Worm (Caenorhabditis elegans) whole organism, dauer: ENCODE results near the gene cdc-37.

Experiments
- unc-62 ChIP-seq: sonication (generic microtip); optimal IDR thresholded peaks from 2 replicates; lab custom pipeline; 2017; ENCODE audit warnings: missing biosample characterization, missing genetic modification reagents, missing genetic modification characterization

Gene cdc-37

DNA sequence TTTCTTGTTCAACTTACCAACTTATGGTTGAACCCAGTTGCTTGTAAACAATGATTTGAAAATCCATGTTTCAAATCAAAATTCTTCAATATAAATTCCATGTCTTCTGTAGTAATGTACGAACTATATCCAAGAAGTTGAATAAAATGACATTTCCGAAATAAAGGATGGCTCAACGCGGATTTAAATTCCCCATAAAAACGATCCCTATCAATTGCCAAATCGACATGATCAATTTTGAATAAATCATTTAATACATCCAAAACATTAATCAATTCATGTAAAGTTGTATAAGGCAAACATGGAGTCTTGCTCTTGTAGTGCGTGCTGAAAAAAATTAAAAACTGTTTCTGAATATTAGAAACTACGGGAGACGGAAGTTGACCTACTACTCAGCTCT, 10.7 kb upstream of the cdc-37 start, which contains the start of gene W08F4.10:
Gene W08F4.10, minus strand, starts transcription at position 101 of the 400 bp plus-strand sequence.
- TF ChIP-seq unc-62 (GFP tag; lab: Kevin White, UChicago): no peak

DNA sequence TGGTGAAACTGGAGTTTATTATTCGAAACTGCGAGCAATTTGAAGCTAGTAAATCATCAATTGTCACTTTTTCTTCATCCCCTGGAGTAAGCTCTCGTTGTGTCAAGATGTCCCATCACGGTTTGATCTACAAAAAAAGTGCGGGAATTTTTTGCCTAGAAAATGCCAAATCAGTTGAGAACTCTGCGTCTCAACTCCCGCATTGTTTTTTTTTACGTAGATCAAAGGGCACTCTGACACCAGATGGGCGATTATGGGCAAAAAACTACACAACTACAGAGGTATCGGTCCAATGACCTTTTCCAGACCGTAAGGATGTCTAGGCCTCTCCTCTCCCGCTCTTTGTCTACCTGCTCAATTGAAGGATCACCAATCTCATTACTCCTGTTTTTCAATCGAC, 7.1 kb upstream of the cdc-37 start, which contains the start of gene fbxb-34:
Gene fbxb-34, plus strand, starts transcription at position 301 of the 400 bp plus-strand sequence.
- TF ChIP-seq unc-62 (GFP tag; lab: Kevin White, UChicago): no peak

DNA sequence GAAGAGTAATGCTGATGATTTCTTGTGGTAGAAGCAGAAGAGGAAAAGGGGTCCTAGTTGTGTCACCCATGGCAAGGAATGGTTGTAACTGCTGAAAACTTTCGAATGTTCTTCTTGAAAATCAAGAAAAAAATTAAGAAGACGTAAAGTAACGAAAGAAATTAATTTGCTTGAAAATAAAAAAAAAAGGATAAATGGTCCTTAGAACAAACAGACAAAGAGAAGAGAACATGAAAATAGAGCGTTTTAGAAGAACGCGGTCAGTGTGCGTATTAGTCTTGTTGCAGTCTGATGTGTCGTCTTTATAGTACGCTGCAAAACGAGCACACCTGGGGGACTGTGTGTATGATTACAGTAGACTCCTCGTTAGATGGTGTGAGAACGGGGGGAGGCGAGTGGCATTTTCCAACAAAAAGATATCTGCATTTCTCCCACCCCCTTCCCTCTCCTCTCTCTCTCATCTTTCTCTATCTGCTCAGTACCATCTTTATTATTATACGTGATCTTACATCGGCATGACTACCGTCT, 4.0 kb upstream of the cdc-37 start, which contains the start of the genes W08F4.12 and W08F4.13:
Gene W08F4.12, minus strand, starts transcription at position 101 of the 528 bp plus-strand sequence.
Gene W08F4.13, plus strand, starts transcription at position 478 of the 528 bp plus-strand sequence.
- no peak for TF ChIP-seq unc-62 (GFP tag; lab: Kevin White, UChicago)

DNA sequence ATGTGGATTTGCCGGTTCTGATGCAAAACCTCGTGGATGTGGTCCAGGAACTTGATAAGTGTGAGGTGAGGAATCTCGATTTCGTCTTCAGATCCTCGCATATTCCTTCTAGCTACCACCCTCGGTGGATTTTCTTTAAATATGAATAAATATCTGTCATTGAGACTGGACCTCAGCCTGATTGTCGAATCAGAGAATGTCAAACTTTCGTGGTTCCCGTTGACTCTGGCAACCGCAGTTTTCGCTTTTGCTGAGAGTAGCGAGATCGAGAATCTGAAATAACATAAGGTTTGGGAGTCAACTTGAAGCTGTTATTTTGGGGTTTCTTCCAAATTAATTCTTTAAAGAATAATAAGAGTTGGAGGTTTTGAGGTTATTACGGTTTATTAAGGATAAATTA, 2.3 kb upstream of the cdc-37 start, which contains the start of gene fbxb-14:
Gene fbxb-14, minus strand, starts transcription at position 101 of the 400 bp plus-strand sequence.
- no peak for TF ChIP-seq unc-62 (GFP tag; lab: Kevin White, UChicago)

DNA sequence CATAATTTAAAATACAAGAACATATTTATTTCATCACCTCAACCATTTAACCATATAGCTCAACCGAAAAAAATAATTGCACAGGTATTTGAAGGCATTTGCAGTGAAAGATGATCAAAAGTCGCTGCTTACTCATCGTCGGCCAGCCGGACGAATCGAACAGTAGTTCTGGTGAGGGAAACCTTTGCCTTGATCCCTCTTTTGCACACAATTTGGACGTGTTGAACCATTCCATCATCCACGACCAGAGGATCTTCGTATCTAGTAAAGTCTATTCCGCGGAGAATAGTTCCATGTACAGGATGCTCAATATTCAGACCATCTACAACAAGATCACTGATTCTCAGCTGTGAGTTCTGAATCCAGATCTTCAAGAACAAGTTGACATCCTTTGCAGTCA, 1.6 kb upstream of the cdc-37 start:
- no peak for TF ChIP-seq unc-62 (GFP tag; lab: Kevin White, UChicago)

DNA sequence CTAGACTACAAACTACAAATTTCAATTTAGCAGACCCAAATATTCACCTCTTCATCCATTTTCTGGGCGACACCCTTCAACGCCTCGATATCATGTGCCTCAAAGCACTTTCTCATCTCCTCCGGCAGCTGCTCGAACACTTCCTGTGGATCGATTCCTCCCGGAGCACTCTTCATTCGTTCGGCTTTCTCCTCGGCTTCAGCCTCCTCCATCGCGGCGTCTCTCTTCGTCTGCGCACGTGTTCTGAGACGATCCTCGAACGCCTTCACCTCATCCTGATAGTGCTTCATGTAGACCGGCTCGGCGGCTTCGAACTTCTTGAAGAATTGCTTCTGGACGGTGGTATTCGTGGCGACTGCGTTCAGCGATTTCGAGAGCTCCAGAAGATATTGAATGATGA, 1.6 kb downstream of the cdc-37 start:
- no peak for TF ChIP-seq unc-62 (GFP tag; lab: Kevin White, UChicago)

DNA sequence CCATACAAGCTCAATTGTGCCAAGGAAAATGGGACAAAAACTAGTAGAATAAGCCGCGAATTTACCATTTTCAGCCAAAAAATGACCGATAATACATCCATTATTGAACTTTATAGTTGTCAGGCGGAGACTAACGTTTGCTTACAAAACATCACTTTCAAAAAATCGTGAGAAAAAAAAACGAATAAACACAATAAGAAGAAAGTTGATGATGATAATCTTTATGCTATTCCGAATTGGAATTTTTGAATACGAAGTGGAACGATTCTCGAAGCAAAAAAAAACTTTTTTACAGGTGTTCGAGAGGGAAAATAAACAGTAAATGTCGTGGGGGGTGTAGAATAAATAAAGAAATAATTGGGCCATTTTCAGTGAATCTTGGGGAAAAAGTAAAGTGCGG, 2.8 kb downstream of the cdc-37 start, which contains the start of gene W08F4.7:
Gene W08F4.7, minus strand, starts transcription at position 101 of the 400 bp plus-strand sequence.
- no peak for TF ChIP-seq unc-62 (GFP tag; lab: Kevin White, UChicago)

DNA sequence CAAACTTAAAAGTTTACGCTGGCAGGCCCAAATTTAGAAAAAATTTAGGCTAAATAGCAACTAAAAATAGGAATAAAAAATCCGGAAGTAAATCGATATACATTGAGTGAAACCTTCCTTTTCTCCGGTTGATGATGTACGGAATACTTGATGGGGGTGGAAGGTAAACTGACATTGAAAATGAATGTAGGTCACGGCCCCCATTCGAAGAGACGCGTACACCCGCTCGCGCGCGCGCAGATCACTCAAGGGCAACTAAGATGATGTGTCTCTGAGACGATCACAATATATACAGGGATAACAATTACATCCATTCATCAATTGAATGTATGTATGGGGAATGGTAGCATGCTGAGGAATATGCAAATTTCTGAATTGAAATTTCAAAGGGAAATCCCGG, 6.3 kb downstream of the cdc-37 start:
- no peak for TF ChIP-seq unc-62 (GFP tag; lab: Kevin White, UChicago)

DNA sequence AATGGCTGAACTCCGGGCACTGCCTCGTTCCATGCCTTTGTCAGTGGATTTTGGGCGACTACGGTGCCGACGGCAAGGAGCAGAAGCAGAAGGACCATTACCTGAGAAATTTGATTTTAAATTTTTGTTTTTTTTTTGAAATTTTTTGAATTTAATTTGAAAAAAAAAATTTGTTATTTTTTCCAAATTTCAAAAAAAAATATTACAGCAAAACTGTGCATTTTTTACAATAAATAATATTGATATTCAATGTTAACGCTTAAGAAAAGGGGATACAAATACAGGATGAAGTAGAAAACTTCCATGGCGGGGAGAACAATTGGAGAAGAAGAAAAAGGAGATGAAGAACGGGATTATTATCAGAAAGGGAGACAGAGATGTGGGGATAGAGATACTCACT, 8.4 kb downstream of the cdc-37 start, which contains the start of gene mlt-8:
Gene mlt-8, minus strand, starts transcription at position 101 of the 400 bp plus-strand sequence.
- no peak for TF ChIP-seq unc-62 (GFP tag; lab: Kevin White, UChicago)

DNA sequence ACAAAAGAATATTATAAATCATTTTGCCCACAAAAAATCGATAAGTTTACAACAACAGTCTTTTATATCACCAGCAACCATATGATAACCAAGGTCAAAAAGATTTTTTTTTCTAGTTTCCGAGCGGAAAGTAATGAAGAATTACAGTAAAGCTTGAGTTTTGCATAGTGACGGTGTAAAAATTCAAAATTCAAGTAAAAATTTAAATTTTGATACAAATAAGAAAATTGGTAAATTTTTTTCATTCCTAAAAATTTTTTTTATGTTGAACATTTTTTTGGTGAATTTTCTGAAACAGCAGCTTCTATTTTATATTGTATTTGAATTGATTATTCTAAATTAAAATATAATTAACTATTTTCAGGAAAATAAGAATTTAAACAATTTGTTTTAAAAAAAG, 11.6 kb downstream of the cdc-37 start, which contains the start of gene W08F4.5:
Gene W08F4.5, minus strand, starts transcription at position 101 of the 400 bp plus-strand sequence.
- no peak for TF ChIP-seq unc-62 (GFP tag; lab: Kevin White, UChicago)

DNA sequence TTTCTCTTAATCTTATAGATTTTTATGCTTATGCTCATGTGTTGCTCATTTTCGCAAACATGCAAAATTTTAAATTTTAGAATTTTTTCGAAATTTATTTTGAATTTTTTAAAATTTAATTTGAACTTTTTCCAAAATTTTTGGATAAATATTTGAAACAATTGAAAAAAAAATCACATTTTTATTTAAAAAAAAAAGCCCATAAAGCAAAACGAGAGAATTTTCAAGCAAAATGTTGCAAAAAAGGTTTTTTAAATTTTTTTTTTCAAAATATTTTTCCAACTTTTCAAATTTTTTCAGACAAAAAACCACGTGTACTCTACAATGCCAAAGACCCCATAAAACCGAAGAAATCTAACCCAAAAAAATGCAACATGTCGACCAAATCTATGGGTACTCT, 24.2 kb downstream of the cdc-37 start, which contains the start of the genes C09E8.1 and C09E8.6:
Gene C09E8.1, plus strand, starts transcription at position 301 of the 400 bp plus-strand sequence.
Gene C09E8.6, plus strand, starts transcription at position 313 of the 400 bp plus-strand sequence.
- TF ChIP-seq unc-62 (GFP tag; lab: Kevin White, UChicago): no peak

DNA sequence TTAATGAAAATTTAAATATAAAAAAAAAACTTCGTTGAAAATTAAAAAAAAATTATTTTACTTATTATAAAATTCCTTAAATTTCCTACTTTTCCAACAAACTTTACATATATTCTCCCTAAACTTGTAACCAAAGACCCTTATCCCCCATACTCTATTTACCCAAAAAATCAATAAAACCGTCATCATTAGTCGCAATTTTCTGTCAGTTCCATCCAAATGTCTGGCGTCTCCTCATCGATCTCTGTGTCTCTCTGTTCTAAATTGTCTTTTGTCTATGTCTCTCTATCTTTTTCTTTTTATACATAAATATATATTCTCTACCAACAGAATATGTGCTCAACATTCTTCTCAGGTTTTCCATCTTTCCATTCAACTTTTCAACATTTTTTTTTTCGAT, 25.0 kb downstream of the cdc-37 start:
- TF ChIP-seq unc-62 (GFP tag; lab: Kevin White, UChicago): no peak

DNA sequence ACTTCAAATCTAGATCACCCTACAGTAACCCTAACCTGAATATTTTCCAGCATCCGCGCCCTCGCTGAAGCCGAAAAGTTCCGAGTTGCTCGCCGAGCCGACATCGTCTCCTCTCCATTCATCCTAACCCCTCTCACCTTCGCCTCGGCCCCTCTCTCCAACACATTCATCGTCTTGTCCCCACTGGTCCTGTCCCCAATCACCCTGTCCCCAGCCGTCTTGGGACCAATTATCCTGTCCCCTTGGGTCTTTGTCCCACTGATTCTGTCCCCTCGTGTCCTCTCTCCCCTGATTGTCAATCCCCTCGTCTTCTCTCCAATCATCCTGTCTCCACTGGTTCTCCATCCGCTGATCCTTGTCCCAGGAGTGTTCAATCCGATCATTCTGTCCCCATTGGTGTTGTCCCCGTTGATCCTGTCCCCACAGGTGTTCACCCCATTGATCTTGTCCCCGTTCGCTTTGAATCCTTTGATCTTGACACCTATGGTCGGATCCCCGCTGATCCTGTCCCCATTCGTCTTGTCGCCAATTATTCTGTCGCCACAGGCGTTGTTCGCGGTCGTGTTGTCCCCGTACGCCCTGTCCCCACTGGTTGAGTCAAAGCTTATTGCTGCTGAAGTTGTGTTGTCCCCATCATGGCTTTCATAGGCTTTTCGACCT, 29.0 kb downstream of the cdc-37 start, which contains the start of gene lips-7:
Gene lips-7, plus strand, starts transcription at position 610 of the 660 bp plus-strand sequence.
- no peak for TF ChIP-seq unc-62 (GFP tag; lab: Kevin White, UChicago)

DNA sequence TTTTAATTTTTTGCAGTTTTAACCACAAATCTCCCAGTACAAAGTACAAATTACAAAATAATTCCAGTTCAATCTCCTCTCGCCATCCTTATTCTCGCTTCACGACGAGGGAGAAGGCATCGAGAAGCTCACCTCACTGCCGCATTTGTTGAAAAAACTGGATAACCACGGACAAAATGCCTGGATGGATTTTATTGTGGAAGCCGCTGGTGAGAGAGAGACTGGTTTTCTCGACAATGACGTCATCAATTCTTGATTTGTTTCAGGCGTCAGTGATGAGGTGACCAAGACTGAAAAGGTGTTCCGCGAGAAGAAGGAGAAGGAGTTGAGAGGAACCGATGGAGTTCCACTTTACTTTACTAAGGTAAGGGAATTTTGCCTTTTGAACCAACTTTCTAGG, 30.9 kb downstream of the cdc-37 start:
- no peak for TF ChIP-seq unc-62 (GFP tag; lab: Kevin White, UChicago)

DNA sequence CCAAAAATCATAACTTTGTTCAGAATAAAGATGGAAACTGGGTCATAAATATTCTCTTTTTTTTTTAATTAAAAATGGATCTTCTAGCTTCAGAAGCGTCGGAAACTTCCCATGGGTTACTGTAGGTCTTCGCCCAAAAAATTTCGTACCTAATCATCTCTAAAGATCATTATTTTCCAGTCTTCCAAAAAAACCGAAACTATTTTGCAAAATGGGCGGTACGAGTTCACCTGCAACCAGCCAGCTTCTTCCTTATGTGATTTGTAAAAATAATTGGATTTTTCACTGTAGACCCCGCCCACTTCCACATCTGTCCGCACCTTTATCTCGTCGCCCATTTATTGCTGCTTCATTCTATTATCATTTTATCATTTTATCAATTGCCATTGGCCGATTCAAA, 34.0 kb downstream of the cdc-37 start, which contains the start of gene mlt-10:
Gene mlt-10, plus strand, starts transcription at position 301 of the 400 bp plus-strand sequence.
- TF ChIP-seq unc-62 (GFP tag; lab: Kevin White, UChicago): no peak

DNA sequence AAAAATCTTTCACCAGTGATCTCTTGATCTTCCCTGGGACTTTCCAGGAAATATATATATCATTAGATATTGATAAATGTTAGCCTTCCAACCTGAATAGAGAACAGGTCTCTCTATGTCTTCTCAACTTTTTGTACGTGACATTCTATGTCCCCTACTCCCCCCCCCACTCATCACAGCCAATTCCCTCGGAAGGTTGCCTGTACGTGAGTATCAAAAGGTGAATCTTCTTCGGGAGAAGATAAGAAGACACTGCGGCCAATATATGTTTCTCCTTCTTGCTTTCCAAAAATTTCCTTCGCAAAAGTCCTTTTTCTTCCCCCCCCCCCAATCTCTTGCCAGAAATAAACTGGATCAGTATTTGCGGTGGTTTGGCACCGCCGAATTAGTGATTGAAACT, 38.0 kb downstream of the cdc-37 start:
- TF ChIP-seq unc-62 (GFP tag; lab: Kevin White, UChicago): no peak
